Worm (Caenorhabditis elegans) whole organism, L3 larva: ENCODE results near the gene srh-70.

ENCODE experiments used
- R02D3.7 ChIP-seq: fragments of 150-350 bp; optimal IDR thresholded peaks from 2 replicates; lab custom pipeline; 2014; ENCODE audit warnings: missing biosample characterization, missing genetic modification characterization
- ZK546.5 ChIP-seq: sonication (generic microtip); optimal IDR thresholded peaks from 2 replicates; lab custom pipeline; 2017; ENCODE audit warnings: missing biosample characterization, missing genetic modification characterization
- ama-1 ChIP-seq: fragments of 150-350 bp; optimal IDR thresholded peaks from 2 replicates; lab custom pipeline; 2018
- elt-1 ChIP-seq: fragments of 150-350 bp; optimal IDR thresholded peaks from 2 replicates; lab custom pipeline; 2014; ENCODE audit warnings: missing biosample characterization, missing genetic modification characterization

DNA sequence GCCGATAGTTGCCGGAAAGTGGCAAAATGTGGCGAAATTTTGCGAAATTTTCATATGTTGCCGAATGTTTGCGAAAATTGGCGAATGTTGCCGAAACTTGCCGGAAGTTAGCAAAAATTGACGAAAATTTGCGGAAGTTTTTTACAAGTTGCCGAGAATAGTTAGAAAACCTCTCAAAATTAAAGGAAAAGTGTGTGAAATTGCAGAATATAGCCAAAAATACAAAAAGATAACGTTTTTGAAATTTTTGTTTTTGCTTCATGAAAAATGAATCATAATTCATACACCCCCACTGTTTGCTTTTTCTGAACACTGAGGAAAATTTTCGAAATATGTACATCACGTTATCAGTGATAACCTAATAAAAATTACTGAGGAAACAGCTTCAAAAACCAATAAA, 37.0 kb downstream of the srh-70 start:
- TF ChIP-seq elt-1 (tag; lab: Kevin White, UChicago), result no peak
- no peak for TF ChIP-seq ama-1 (lab: Kevin White, UChicago)
- TF ChIP-seq R02D3.7 (tag; lab: Kevin White, UChicago), result no peak
- TF ChIP-seq ZK546.5 (tag; lab: Kevin White, UChicago), result no peak
